Fruit fly (Drosophila melanogaster): ENCODE measurements around the gene Ogg1.

- TF ChIP-seq CG10959 (GFP tag; IDR thresholded peaks at IDR 0.05) (no peak), CG9215 (GFP tag; IDR thresholded peaks at IDR 0.05) (no peak), ttk (GFP tag; IDR thresholded peaks at IDR 0.05) (no peak)
Measured at dm6 chrX:8685394-8685793, 4.7 kb upstream of the Ogg1 start.
